Worm (Caenorhabditis elegans) whole organism, L1 larva: ENCODE measurements around the gene sdz-32.

ENCODE experiments used
- C16A3.4 ChIP-seq: fragments of 150-350 bp; optimal IDR thresholded peaks from 2 replicates; lab custom pipeline; 2014; ENCODE audit warnings: missing biosample characterization, missing genetic modification characterization
- C34B4.2 ChIP-seq: sonication (generic microtip); optimal IDR thresholded peaks from 2 replicates; lab custom pipeline; 2017; ENCODE audit warnings: mild to moderate bottlenecking, missing genetic modification characterization, missing compliant biosample characterization
- Y116A8C.19 ChIP-seq: sonication (generic microtip); optimal IDR thresholded peaks from 2 replicates; lab custom pipeline; 2016; ENCODE audit warnings: missing compliant biosample characterization, missing genetic modification characterization, borderline replicate concordance
- aly-2 ChIP-seq: fragments of 150-350 bp; optimal IDR thresholded peaks from 2 replicates; lab custom pipeline; 2014; ENCODE audit warnings: missing biosample characterization, missing genetic modification characterization
- ceh-63 ChIP-seq: fragments of 200-800 bp; sonication (Bioruptor generic); optimal IDR thresholded peaks from 2 replicates; lab custom pipeline; 2018; ENCODE audit warnings: mild to moderate bottlenecking, missing genetic modification characterization, missing compliant biosample characterization
- ceh-82 ChIP-seq, 3 experiments: fragments of 150-350 bp in 1 of 3; sonication (generic microtip) in 2 of 3; optimal IDR thresholded peaks; 2 replicates each; lab custom pipeline; 2014 to 2017; ENCODE audit warnings: missing biosample characterization in 3 of 3, missing genetic modification characterization in 3 of 3
- ceh-88 ChIP-seq: fragments of 200-800 bp; sonication (Bioruptor generic); IDR thresholded peaks from 2 replicates; pipeline ENCODE4 v1.3.6; 2022; ENCODE audit warnings: missing genetic modification characterization, missing compliant biosample characterization
- ces-1 ChIP-seq: fragments of 150-350 bp; optimal IDR thresholded peaks from 2 replicates; lab custom pipeline; 2014; ENCODE audit warnings: missing biosample characterization, missing genetic modification reagents, missing genetic modification characterization
- dpl-1 ChIP-seq, 3 experiments: fragments of 150-350 bp in 2 of 3; sonication (generic microtip) in 1 of 3; optimal IDR thresholded peaks; 2 replicates each; lab custom pipeline; 2014 to 2017; ENCODE audit warnings: missing biosample characterization in 3 of 3, missing genetic modification characterization in 3 of 3, missing genetic modification reagents in 3 of 3
- dsc-1 ChIP-seq: sonication (generic microtip); optimal IDR thresholded peaks from 2 replicates; lab custom pipeline; 2016; ENCODE audit warnings: mild to moderate bottlenecking, missing genetic modification characterization, missing compliant biosample characterization
- efl-1 ChIP-seq, 4 experiments: fragments of 150-350 bp; optimal IDR thresholded peaks in 3 of 4; peaks in 1 of 4; 1 replicate in 1 of 4; 2 replicates in 3 of 4; lab custom pipeline; 2014; ENCODE audit warnings: missing biosample characterization in 2 of 4, missing genetic modification characterization in 2 of 4, missing genetic modification reagents in 2 of 4
- efl-3 ChIP-seq: fragments of 200-800 bp; sonication (Bioruptor generic); optimal IDR thresholded peaks from 2 replicates; lab custom pipeline; 2018; ENCODE audit warnings: mild to moderate bottlenecking, missing genetic modification characterization, missing compliant biosample characterization
- elt-2 ChIP-seq: sonication (generic microtip); optimal IDR thresholded peaks from 2 replicates; lab custom pipeline; 2016; ENCODE audit warnings: missing genetic modification characterization, mild to moderate bottlenecking, inconsistent platforms, missing compliant biosample characterization, missing genetic modification reagents
- elt-3 ChIP-seq, 6 experiments: fragments of 150-350 bp in 1 of 6; sonication (generic microtip); optimal IDR thresholded peaks; 2 replicates each; lab custom pipeline; 2017 to 2018; ENCODE audit warnings: missing biosample characterization in 6 of 6, missing genetic modification characterization in 6 of 6, inconsistent platforms in 1 of 6
- fkh-10 ChIP-seq: sonication (generic microtip); optimal IDR thresholded peaks from 2 replicates; lab custom pipeline; 2017; ENCODE audit warnings: missing biosample characterization, missing genetic modification reagents, missing genetic modification characterization
- fkh-4 ChIP-seq: sonication (generic microtip); optimal IDR thresholded peaks from 2 replicates; lab custom pipeline; 2016; ENCODE audit warnings: missing compliant biosample characterization, missing genetic modification characterization, borderline replicate concordance
- fkh-8 ChIP-seq: sonication (generic microtip); optimal IDR thresholded peaks from 2 replicates; lab custom pipeline; 2016; ENCODE audit warnings: mild to moderate bottlenecking, missing genetic modification characterization, missing compliant biosample characterization
- hlh-17 ChIP-seq: fragments of 200-800 bp; sonication (Bioruptor generic); optimal IDR thresholded peaks from 2 replicates; lab custom pipeline; 2018; ENCODE audit warnings: missing genetic modification characterization, mild to moderate bottlenecking, missing compliant biosample characterization, moderate library complexity, borderline replicate concordance
- irx-1 ChIP-seq: sonication (generic microtip); optimal IDR thresholded peaks from 2 replicates; lab custom pipeline; 2016; ENCODE audit warnings: missing genetic modification characterization, missing compliant biosample characterization
- isw-1 ChIP-seq: fragments of 200-800 bp; sonication (Bioruptor generic); IDR thresholded peaks from 2 replicates; pipeline ENCODE4 v1.3.6; 2022; ENCODE audit warnings: missing genetic modification characterization, missing compliant biosample characterization
- jun-1 ChIP-seq: fragments of 150-350 bp; optimal IDR thresholded peaks from 2 replicates; lab custom pipeline; 2014; ENCODE audit warnings: missing biosample characterization, missing genetic modification reagents, missing genetic modification characterization
- lin-13 ChIP-seq: fragments of 150-350 bp; optimal IDR thresholded peaks from 2 replicates; lab custom pipeline; 2014; ENCODE audit warnings: missing biosample characterization, missing genetic modification reagents, missing genetic modification characterization
- lin-14 ChIP-seq: fragments of 200-800 bp; sonication (Bioruptor generic); optimal IDR thresholded peaks from 2 replicates; lab custom pipeline; 2018; ENCODE audit warnings: mild to moderate bottlenecking, missing genetic modification characterization, moderate library complexity, missing compliant biosample characterization
- lin-35 ChIP-seq, 2 experiments: fragments of 150-350 bp; optimal IDR thresholded peaks; 2 replicates each; lab custom pipeline; 2014; ENCODE audit warnings: missing biosample characterization in 2 of 2, missing genetic modification characterization in 2 of 2, missing genetic modification reagents in 2 of 2
- lir-3 ChIP-seq: sonication (generic microtip); optimal IDR thresholded peaks from 2 replicates; lab custom pipeline; 2016; ENCODE audit warnings: mild to moderate bottlenecking, missing genetic modification characterization, moderate library complexity, missing compliant biosample characterization; ENCODE audit not compliant: poor library complexity
- lsy-2 ChIP-seq, 2 experiments: fragments of 150-350 bp; optimal IDR thresholded peaks; 2 replicates each; lab custom pipeline; 2014; ENCODE audit warnings: missing biosample characterization in 2 of 2, missing genetic modification characterization in 2 of 2
- mab-9 ChIP-seq: fragments of 200-800 bp; sonication (Bioruptor generic); IDR thresholded peaks from 2 replicates; pipeline ENCODE4 v1.3.6; 2022; ENCODE audit warnings: missing genetic modification reagents, missing genetic modification characterization, missing compliant biosample characterization
- mef-2 ChIP-seq: fragments of 150-350 bp; optimal IDR thresholded peaks from 2 replicates; lab custom pipeline; 2014; ENCODE audit warnings: missing biosample characterization, missing genetic modification characterization
- nhr-11 ChIP-seq: fragments of 150-350 bp; optimal IDR thresholded peaks from 2 replicates; lab custom pipeline; 2014; ENCODE audit warnings: missing biosample characterization, missing genetic modification characterization
- nhr-19 ChIP-seq: fragments of 200-800 bp; sonication (Bioruptor generic); conservative IDR thresholded peaks from 2 replicates; pipeline ENCODE4 v1.3.6; 2022; ENCODE audit warnings: missing genetic modification characterization, missing compliant biosample characterization
- nhr-237 ChIP-seq: fragments of 150-350 bp; optimal IDR thresholded peaks from 2 replicates; lab custom pipeline; 2014; ENCODE audit warnings: missing biosample characterization, missing genetic modification characterization
- nhr-47 ChIP-seq: sonication (generic microtip); optimal IDR thresholded peaks from 2 replicates; lab custom pipeline; 2016; ENCODE audit warnings: mild to moderate bottlenecking, missing genetic modification characterization, moderate library complexity, missing compliant biosample characterization
- nhr-71 ChIP-seq: sonication (generic microtip); optimal IDR thresholded peaks from 2 replicates; lab custom pipeline; 2016; ENCODE audit warnings: mild to moderate bottlenecking, missing genetic modification characterization, moderate library complexity, missing compliant biosample characterization
- nhr-76 ChIP-seq: sonication (generic microtip); optimal IDR thresholded peaks from 2 replicates; lab custom pipeline; 2017; ENCODE audit warnings: missing biosample characterization, missing genetic modification characterization
- nhr-77 ChIP-seq: fragments of 150-350 bp; optimal IDR thresholded peaks from 2 replicates; lab custom pipeline; 2014; ENCODE audit warnings: missing biosample characterization, missing genetic modification characterization
- nhr-84 ChIP-seq: sonication (generic microtip); optimal IDR thresholded peaks from 2 replicates; lab custom pipeline; 2017; ENCODE audit warnings: missing biosample characterization, missing genetic modification characterization
- nhr-85 ChIP-seq: sonication (generic microtip); peaks from one replicate; lab custom pipeline; 2016; ENCODE audit warnings: missing genetic modification characterization, inconsistent platforms, missing compliant biosample characterization
- pax-3 ChIP-seq: fragments of 200-800 bp; sonication (Bioruptor generic); optimal IDR thresholded peaks from 2 replicates; lab custom pipeline; 2018; ENCODE audit warnings: mild to moderate bottlenecking, missing genetic modification characterization, moderate library complexity, missing compliant biosample characterization
- rnt-1 ChIP-seq: sonication (generic microtip); optimal IDR thresholded peaks from 2 replicates; lab custom pipeline; 2016; ENCODE audit warnings: mild to moderate bottlenecking, missing genetic modification characterization, moderate library complexity, missing compliant biosample characterization
- skn-1 ChIP-seq: fragments of 150-350 bp; optimal IDR thresholded peaks from 2 replicates; lab custom pipeline; 2014; ENCODE audit warnings: missing biosample characterization, missing genetic modification characterization
- snpc-4 ChIP-seq: fragments of 150-350 bp; optimal IDR thresholded peaks from 2 replicates; lab custom pipeline; 2014; ENCODE audit warnings: missing biosample characterization, missing genetic modification characterization
- snu-23 ChIP-seq: sonication (generic microtip); optimal IDR thresholded peaks from 2 replicates; lab custom pipeline; 2016; ENCODE audit warnings: missing genetic modification characterization, missing compliant biosample characterization
- sox-4 ChIP-seq: sonication (generic microtip); optimal IDR thresholded peaks from 2 replicates; lab custom pipeline; 2016; ENCODE audit warnings: missing genetic modification characterization, missing compliant biosample characterization
- unc-130 ChIP-seq: fragments of 150-350 bp; optimal IDR thresholded peaks from 2 replicates; lab custom pipeline; 2017; ENCODE audit warnings: missing biosample characterization, missing genetic modification characterization, inconsistent platforms
- unc-86 ChIP-seq: sonication (generic microtip); optimal IDR thresholded peaks from 2 replicates; lab custom pipeline; 2016; ENCODE audit warnings: missing genetic modification characterization, missing compliant biosample characterization
- unc-98 ChIP-seq: fragments of 200-800 bp; sonication (Bioruptor generic); IDR thresholded peaks from 2 replicates; pipeline ENCODE4 v1.3.6; 2022; ENCODE audit warnings: missing genetic modification characterization, missing compliant biosample characterization
- vab-15 ChIP-seq: sonication (generic microtip); optimal IDR thresholded peaks from 2 replicates; lab custom pipeline; 2017; ENCODE audit warnings: missing genotype, mild to moderate bottlenecking, missing genetic modification characterization, missing compliant biosample characterization
- ztf-4 ChIP-seq: fragments of 150-350 bp; optimal IDR thresholded peaks from 2 replicates; lab custom pipeline; 2014; ENCODE audit warnings: missing biosample characterization, missing genetic modification characterization

Gene sdz-32

ce11 chrII:3473744-3474143 lies at the start of gene sdz-32:
sdz-32 (plus strand) TSS chrII:3474044.
- TF ChIP-seq jun-1 (tag; lab: Kevin White, UChicago) (no peak), unc-86 (tag; lab: Kevin White, UChicago) (no peak), efl-1 (optimal IDR thresholded peaks at IDR 0.05; lab: Kevin White, UChicago) (no peak), efl-1 (GFP tag; optimal IDR thresholded peaks at IDR 0.05 in 1 of 2; lab: Kevin White, UChicago) (no peak), C34B4.2 (tag; lab: Kevin White, UChicago) (no peak), aly-2 (tag; lab: Kevin White, UChicago) (no peak), dsc-1 (tag; lab: Kevin White, UChicago) (no peak), nhr-77 (tag; lab: Kevin White, UChicago) (no peak), ceh-63 (no peak), nhr-47 (tag; lab: Kevin White, UChicago) (no peak), lin-13 (GFP tag; lab: Kevin White, UChicago) (no peak), nhr-237 (tag; lab: Kevin White, UChicago) (no peak), nhr-76 (no peak), ztf-4 (tag; lab: Kevin White, UChicago) (no peak), Y116A8C.19 (tag; lab: Kevin White, UChicago) (no peak), ceh-88 (GFP tag; lab: Robert Waterston, UW) (no peak), fkh-8 (no peak), lsy-2 (tag; optimal IDR thresholded peaks at IDR 0.05; lab: Kevin White, UChicago) (no peak), snu-23 (GFP tag; lab: Kevin White, UChicago) (no peak), unc-130 (no peak), sox-4 (tag; lab: Kevin White, UChicago) (no peak)
- TF ChIP-seq, all 84 proteins: peak for 0

- TF ChIP-seq pax-3 (tag; lab: Kevin White, UChicago) (no peak), nhr-19 (GFP tag; lab: Robert Waterston, UW) (no peak), lir-3 (no peak), ces-1 (GFP tag; lab: Kevin White, UChicago) (no peak), nhr-47 (tag; lab: Kevin White, UChicago) (no peak), rnt-1 (no peak), nhr-84 (tag; lab: Kevin White, UChicago) (no peak), elt-2 (tag; lab: Kevin White, UChicago) (no peak), snpc-4 (tag; lab: Kevin White, UChicago) (no peak), ztf-4 (tag; lab: Kevin White, UChicago) (no peak), C16A3.4 (tag; lab: Kevin White, UChicago) (no peak), mef-2 (no peak), jun-1 (tag; lab: Kevin White, UChicago) (no peak), lsy-2 (tag; optimal IDR thresholded peaks at IDR 0.05; lab: Kevin White, UChicago) (no peak), irx-1 (tag; lab: Kevin White, UChicago) (no peak), unc-86 (tag; lab: Kevin White, UChicago) (no peak), vab-15 (tag; lab: Kevin White, UChicago) (no peak)
Observed at ce11 chrII:3425433-3425832, 48.4 kb upstream of the sdz-32 start, which contains the start of gene nep-11. nep-11 (minus strand) TSS chrII:3425533.

ce11 chrII:3428158-3428704 lies 45.6 kb upstream of the sdz-32 start:
- TF ChIP-seq mef-2 (no peak), skn-1 (tag; lab: Kevin White, UChicago) (no peak), ceh-63 (no peak), mab-9 (no peak), nhr-11 (tag; lab: Kevin White, UChicago) (no peak), fkh-10 (peak; percentile 48), isw-1 (GFP tag; lab: Robert Waterston, UW) (peak; percentile 47), nhr-85 (tag; lab: Kevin White, UChicago) (no peak), lin-35 (GFP tag; optimal IDR thresholded peaks at IDR 0.05; lab: Kevin White, UChicago) (peak in 1 of 2 experiments; percentile 9), lin-13 (GFP tag; lab: Kevin White, UChicago) (no peak), snu-23 (GFP tag; lab: Kevin White, UChicago) (no peak), efl-3 (GFP tag; lab: Kevin White, UChicago) (no peak), ceh-82 (tag; optimal IDR thresholded peaks at IDR 0.05; lab: Kevin White, UChicago) (peak in 1 of 3 experiments; percentile 46), fkh-4 (no peak), nhr-77 (tag; lab: Kevin White, UChicago) (no peak), unc-98 (GFP tag; lab: Robert Waterston, UW) (no peak), lin-14 (GFP tag; lab: Kevin White, UChicago) (peak; percentile 88), nhr-84 (tag; lab: Kevin White, UChicago) (no peak), dpl-1 (GFP tag; optimal IDR thresholded peaks at IDR 0.05; lab: Kevin White, UChicago) (peak in 1 of 3 experiments; percentile 26), hlh-17 (no peak), nhr-71 (peak; percentile 16), elt-3 (tag; optimal IDR thresholded peaks at IDR 0.05; lab: Kevin White, UChicago) (no peak)
